Worm (Caenorhabditis elegans) whole organism, late embryonic: ENCODE results near the gene slc-25A29.

Source experiments
- ceh-48 ChIP-seq: sonication (generic microtip); optimal IDR thresholded peaks from 2 replicates; lab custom pipeline; 2016; ENCODE audit warnings: missing genetic modification characterization, inconsistent platforms, missing compliant biosample characterization
- fkh-10 ChIP-seq: fragments of 150-350 bp; optimal IDR thresholded peaks from 2 replicates; lab custom pipeline; 2014; ENCODE audit warnings: missing biosample characterization, missing genetic modification reagents, missing genetic modification characterization
- hlh-15 ChIP-seq: sonication (generic microtip); optimal IDR thresholded peaks from 2 replicates; lab custom pipeline; 2016; ENCODE audit warnings: missing genetic modification characterization, missing compliant biosample characterization
- lin-11 ChIP-seq: fragments of 200-800 bp; sonication (Bioruptor generic); optimal IDR thresholded peaks from 2 replicates; lab custom pipeline; 2018; ENCODE audit warnings: mild to moderate bottlenecking, missing genetic modification characterization, missing compliant biosample characterization
- nhr-11 ChIP-seq: fragments of 150-350 bp; optimal IDR thresholded peaks from 2 replicates; lab custom pipeline; 2014; ENCODE audit warnings: missing biosample characterization, missing genetic modification characterization
- odd-2 ChIP-seq: sonication (generic microtip); optimal IDR thresholded peaks from 2 replicates; lab custom pipeline; 2017; ENCODE audit warnings: antibody characterized with exemption, mild to moderate bottlenecking, missing genetic modification characterization, missing compliant biosample characterization
- pag-3 ChIP-seq: sonication (generic microtip); optimal IDR thresholded peaks from 2 replicates; lab custom pipeline; 2016; ENCODE audit warnings: missing compliant biosample characterization, missing genetic modification characterization, borderline replicate concordance

- no peak for TF ChIP-seq ceh-48 (tag; lab: Kevin White, UChicago)
- TF ChIP-seq odd-2 (tag; lab: Kevin White, UChicago): no peak
- TF ChIP-seq nhr-11 (tag; lab: Kevin White, UChicago): no peak
- TF ChIP-seq fkh-10 (GFP tag; lab: Kevin White, UChicago): no peak
- TF ChIP-seq pag-3 (tag; lab: Kevin White, UChicago): no peak
- no peak for TF ChIP-seq hlh-15 (tag; lab: Kevin White, UChicago)
- no peak for TF ChIP-seq lin-11 (tag; lab: Kevin White, UChicago)
Observed at ce11 chrV:14603755-14604154, 54.2 kb downstream of the slc-25A29 start.
